Fruit fly (Drosophila melanogaster): ENCODE results near the gene CG33158.

DNA sequence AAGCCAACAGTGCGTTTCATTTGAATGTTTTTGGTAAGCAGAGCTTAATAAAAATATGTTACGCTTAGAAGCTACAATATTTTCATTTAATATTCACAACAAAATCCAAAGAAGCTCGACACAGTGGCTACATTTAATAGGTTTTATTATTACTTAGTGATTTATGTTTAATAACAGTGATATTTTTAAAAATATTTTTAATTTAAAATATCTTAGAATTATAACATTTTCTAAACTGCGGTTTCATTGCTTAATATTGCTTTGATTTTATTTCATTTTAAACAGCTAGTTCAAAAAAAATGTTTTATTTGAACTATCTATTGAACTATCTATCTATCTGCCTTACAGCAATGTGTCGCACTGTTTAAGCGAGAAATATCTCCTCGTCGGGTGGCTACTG lies 68.4 kb downstream of the CG33158 start:
- TF ChIP-seq psq (optimal IDR thresholded peaks at IDR 0.05) (no peak), usp (GFP tag; optimal IDR thresholded peaks at IDR 0.05) (no peak), CG8478 (optimal IDR thresholded peaks at IDR 0.05) (no peak), pan (optimal IDR thresholded peaks at IDR 0.05) (no peak), EcR (GFP tag; optimal IDR thresholded peaks at IDR 0.05) (no peak), Dll (optimal IDR thresholded peaks at IDR 0.05) (no peak)

Measured in whole organism.